Worm (Caenorhabditis elegans) whole organism, dauer: ENCODE results near the gene fbxb-108.

Experiments used
- unc-62 ChIP-seq: sonication (generic microtip); optimal IDR thresholded peaks from 2 replicates; lab custom pipeline; 2017; ENCODE audit warnings: missing biosample characterization, missing genetic modification reagents, missing genetic modification characterization

fbxb-108 gene

ce11 chrII:2777846-2778245 is 13.1 kb downstream of the fbxb-108 start, which contains the start of gene F08D12.4:
F08D12.4 (plus strand) TSS chrII:2778146.
- no peak for TF ChIP-seq unc-62 (GFP tag; lab: Kevin White, UChicago)

ce11 chrII:2779253-2779652 is 14.5 kb downstream of the fbxb-108 start, which contains the start of gene F08D12.3:
F08D12.3 (plus strand) TSS chrII:2779553.
- TF ChIP-seq unc-62 (GFP tag; lab: Kevin White, UChicago), result no peak

- no peak for TF ChIP-seq unc-62 (GFP tag; lab: Kevin White, UChicago)
Measured at ce11 chrII:2780804-2781203, 16.0 kb downstream of the fbxb-108 start.

ce11 chrII:2781355-2781754 is 16.6 kb downstream of the fbxb-108 start, which contains the start of gene F08D12.2:
F08D12.2 (plus strand) TSS chrII:2781655.
- TF ChIP-seq unc-62 (GFP tag; lab: Kevin White, UChicago), result no peak

ce11 chrII:2783380-2783779 is 18.6 kb downstream of the fbxb-108 start:
- no peak for TF ChIP-seq unc-62 (GFP tag; lab: Kevin White, UChicago)

- no peak for TF ChIP-seq unc-62 (GFP tag; lab: Kevin White, UChicago)
Measured at ce11 chrII:2785787-2786186, 21.0 kb downstream of the fbxb-108 start.

ce11 chrII:2787031-2787512 is 22.3 kb downstream of the fbxb-108 start, which contains the start of the genes F08D12.12 and srpa-72:
F08D12.12 (minus strand) TSS chrII:2787081.
srpa-72 (plus strand) TSS chrII:2787481.
- TF ChIP-seq unc-62 (GFP tag; lab: Kevin White, UChicago), result no peak

- TF ChIP-seq unc-62 (GFP tag; lab: Kevin White, UChicago), result no peak
Measured at ce11 chrII:2787849-2788248, 23.1 kb downstream of the fbxb-108 start.

- no peak for TF ChIP-seq unc-62 (GFP tag; lab: Kevin White, UChicago)
Measured at ce11 chrII:2791693-2792092, 26.9 kb downstream of the fbxb-108 start.

- no peak for TF ChIP-seq unc-62 (GFP tag; lab: Kevin White, UChicago)
Measured at ce11 chrII:2795413-2795812, 30.6 kb downstream of the fbxb-108 start.

ce11 chrII:2796431-2796830 is 31.7 kb downstream of the fbxb-108 start:
- TF ChIP-seq unc-62 (GFP tag; lab: Kevin White, UChicago), result no peak

- no peak for TF ChIP-seq unc-62 (GFP tag; lab: Kevin White, UChicago)
Measured at ce11 chrII:2797951-2798350, 33.2 kb downstream of the fbxb-108 start.

ce11 chrII:2800550-2801233 is 35.9 kb downstream of the fbxb-108 start, which contains the start of gene nhr-119:
nhr-119 (minus strand) TSS chrII:2800600.
- no peak for TF ChIP-seq unc-62 (GFP tag; lab: Kevin White, UChicago)

ce11 chrII:2801764-2802163 is 37.0 kb downstream of the fbxb-108 start:
- no peak for TF ChIP-seq unc-62 (GFP tag; lab: Kevin White, UChicago)

ce11 chrII:2802804-2803586 is 38.2 kb downstream of the fbxb-108 start:
- no peak for TF ChIP-seq unc-62 (GFP tag; lab: Kevin White, UChicago)

ce11 chrII:2804245-2804644 is 39.5 kb downstream of the fbxb-108 start:
- TF ChIP-seq unc-62 (GFP tag; lab: Kevin White, UChicago), result no peak
